Fruit fly (Drosophila melanogaster) whole organism, embryonic: ENCODE measurements around the gene CG13390.

Source experiments
- ATbp ChIP-seq: fragments of 200-800 bp; sonication (Bioruptor generic); optimal IDR thresholded peaks from 2 replicates; lab custom pipeline; 2017; ENCODE audit warnings: missing biosample characterization, mild to moderate bottlenecking, missing genetic modification characterization, missing genetic modification reagents
- Atf3 ChIP-seq: fragments of 200-800 bp; sonication (Bioruptor generic); optimal IDR thresholded peaks from 3 replicates; lab custom pipeline; 2016; ENCODE audit warnings: missing biosample characterization, missing genetic modification characterization
- CG10147 ChIP-seq: fragments of 200-800 bp; sonication (Bioruptor generic); optimal IDR thresholded peaks from 2 replicates; lab custom pipeline; 2019; ENCODE audit warnings: missing biosample characterization, mild to moderate bottlenecking, missing genetic modification characterization, moderate library complexity
- CG13123 ChIP-seq: fragments of 200-800 bp; sonication (Bioruptor generic); optimal IDR thresholded peaks from 2 replicates; lab custom pipeline; 2016; ENCODE audit warnings: missing biosample characterization, missing genetic modification characterization
- CG13287 ChIP-seq: fragments of 200-800 bp; sonication (Bioruptor generic); IDR thresholded peaks from 2 replicates; pipeline ENCODE4 v1.3.6; 2022; ENCODE audit warnings: missing biosample characterization, missing genetic modification characterization; ENCODE audit not compliant: partially characterized antibody
- CG13775 ChIP-seq: fragments of 200-800 bp; sonication (Bioruptor generic); optimal IDR thresholded peaks from 3 replicates; lab custom pipeline; 2017; ENCODE audit warnings: missing biosample characterization, mild to moderate bottlenecking, missing genetic modification characterization
- CG14860 ChIP-seq: fragments of 200-800 bp; sonication (Bioruptor generic); IDR thresholded peaks from 3 replicates; pipeline ENCODE4 v1.3.6; 2022; ENCODE audit warnings: missing biosample characterization, missing genetic modification characterization; ENCODE audit not compliant: partially characterized antibody
- CG15479 ChIP-seq: fragments of 200-800 bp; sonication (Bioruptor generic); optimal IDR thresholded peaks from 3 replicates; lab custom pipeline; 2019; ENCODE audit warnings: missing biosample characterization, mild to moderate bottlenecking, missing genetic modification characterization, moderate library complexity
- CG1647 ChIP-seq: fragments of 200-800 bp; sonication (Bioruptor generic); optimal IDR thresholded peaks from 3 replicates; lab custom pipeline; 2016; ENCODE audit warnings: missing biosample characterization, missing genetic modification characterization
- CG17912 ChIP-seq: fragments of 200-800 bp; sonication (Bioruptor generic); optimal IDR thresholded peaks from 2 replicates; lab custom pipeline; 2018; ENCODE audit warnings: missing biosample characterization, mild to moderate bottlenecking, missing genetic modification characterization
- CG1792 ChIP-seq: fragments of 200-800 bp; sonication (Bioruptor generic); optimal IDR thresholded peaks from 2 replicates; lab custom pipeline; 2016; ENCODE audit warnings: missing biosample characterization, missing genetic modification characterization
- CG2875 ChIP-seq: fragments of 200-800 bp; sonication (Bioruptor generic); optimal IDR thresholded peaks from 2 replicates; lab custom pipeline; 2017; ENCODE audit warnings: missing biosample characterization, mild to moderate bottlenecking, missing genetic modification characterization, missing genetic modification reagents
- CG3407 ChIP-seq: fragments of 200-800 bp; sonication (Bioruptor generic); optimal IDR thresholded peaks from 2 replicates; lab custom pipeline; 2018; ENCODE audit warnings: missing biosample characterization, mild to moderate bottlenecking, missing genetic modification characterization
- CG34422 ChIP-seq: fragments of 200-800 bp; sonication (Bioruptor generic); IDR thresholded peaks from 3 replicates; pipeline ENCODE4 v1.3.6; 2022; ENCODE audit warnings: missing biosample characterization, missing genetic modification characterization
- CG4360 ChIP-seq: fragments of 200-800 bp; sonication (Bioruptor generic); IDR thresholded peaks from 2 replicates; pipeline ENCODE4 v1.3.6; 2022; ENCODE audit warnings: missing biosample characterization, missing genetic modification characterization
- CG5953 ChIP-seq: fragments of 200-800 bp; sonication (Bioruptor generic); IDR thresholded peaks from 2 replicates; pipeline ENCODE4 v1.3.6; 2022; ENCODE audit warnings: missing biosample characterization, missing genetic modification characterization
- CG7556 ChIP-seq: fragments of 200-800 bp; sonication (Bioruptor generic); optimal IDR thresholded peaks from 2 replicates; lab custom pipeline; 2017; ENCODE audit warnings: missing biosample characterization, mild to moderate bottlenecking, missing genetic modification characterization
- CG7963 ChIP-seq: fragments of 200-800 bp; sonication (Bioruptor generic); IDR thresholded peaks from 3 replicates; pipeline ENCODE4 v1.3.6; 2022; ENCODE audit warnings: missing biosample characterization, missing genetic modification characterization; ENCODE audit not compliant: partially characterized antibody
- CG8089 ChIP-seq: fragments of 200-800 bp; sonication (Bioruptor generic); optimal IDR thresholded peaks from 3 replicates; lab custom pipeline; 2016; ENCODE audit warnings: missing biosample characterization, missing genetic modification characterization
- CG8478 ChIP-seq: fragments of >200 bp; optimal IDR thresholded peaks from 2 replicates; lab custom pipeline; 2018
- CrebB ChIP-seq: fragments of 200-800 bp; sonication (Bioruptor generic); optimal IDR thresholded peaks from 3 replicates; lab custom pipeline; 2018; ENCODE audit warnings: missing biosample characterization, mild to moderate bottlenecking, missing genetic modification characterization
- Dek ChIP-seq: fragments of 200-800 bp; sonication (Bioruptor generic); optimal IDR thresholded peaks from 3 replicates; lab custom pipeline; 2019; ENCODE audit warnings: missing biosample characterization, mild to moderate bottlenecking, missing genetic modification characterization, moderate library complexity
- Dip2 ChIP-seq: fragments of 200-800 bp; sonication (Bioruptor generic); IDR thresholded peaks from 2 replicates; pipeline ENCODE4 v1.3.6; 2022; ENCODE audit warnings: missing biosample characterization, missing genetic modification characterization
- Dll ChIP-seq: fragments of 200-800 bp; sonication (Bioruptor generic); IDR thresholded peaks from 4 replicates; pipeline ENCODE4 v1.3.6; 2022; ENCODE audit warnings: missing biosample characterization, missing genetic modification characterization; ENCODE audit not compliant: partially characterized antibody
- HLHmδ ChIP-seq: fragments of 200-800 bp; sonication (Bioruptor generic); optimal IDR thresholded peaks from 2 replicates; lab custom pipeline; 2018; ENCODE audit warnings: missing biosample characterization, mild to moderate bottlenecking, missing genetic modification characterization, moderate library complexity
- Hsf ChIP-seq: fragments of 200-800 bp; sonication (Bioruptor generic); optimal IDR thresholded peaks from 3 replicates; lab custom pipeline; 2016; ENCODE audit warnings: missing biosample characterization, missing genetic modification characterization
- Kr ChIP-seq: fragments of 200-800 bp; sonication (Bioruptor generic); optimal IDR thresholded peaks from 2 replicates; lab custom pipeline; 2017; ENCODE audit warnings: missing biosample characterization, mild to moderate bottlenecking, missing genetic modification characterization
- Lim3 ChIP-seq: fragments of 200-800 bp; sonication (Bioruptor generic); IDR thresholded peaks from 2 replicates; pipeline ENCODE4 v1.3.6; 2022; ENCODE audit warnings: missing biosample characterization, missing genetic modification characterization
- Ssrp ChIP-seq: fragments of 200-800 bp; sonication (Bioruptor generic); optimal IDR thresholded peaks from 2 replicates; lab custom pipeline; 2018; ENCODE audit warnings: missing biosample characterization, mild to moderate bottlenecking, missing genetic modification characterization, moderate library complexity
- Tbp ChIP-seq: fragments of >200 bp; optimal IDR thresholded peaks from 2 replicates; lab custom pipeline; 2018; ENCODE audit warnings: missing biosample characterization, missing genetic modification characterization
- ac ChIP-seq: fragments of 200-800 bp; sonication (Bioruptor generic); optimal IDR thresholded peaks from 3 replicates; lab custom pipeline; 2017; ENCODE audit warnings: missing biosample characterization, mild to moderate bottlenecking, missing genetic modification characterization
- ap ChIP-seq: fragments of 200-800 bp; sonication (Bioruptor generic); IDR thresholded peaks from 2 replicates; pipeline ENCODE4 v1.3.6; 2022; ENCODE audit warnings: missing biosample characterization, missing genetic modification characterization
- bigmax ChIP-seq: fragments of 200-800 bp; sonication (Bioruptor generic); optimal IDR thresholded peaks from 2 replicates; lab custom pipeline; 2018; ENCODE audit warnings: missing biosample characterization, mild to moderate bottlenecking, missing genetic modification characterization
- chm ChIP-seq: fragments of 200-800 bp; sonication (Bioruptor generic); IDR thresholded peaks from 2 replicates; pipeline ENCODE4 v1.3.6; 2022; ENCODE audit warnings: missing biosample characterization, missing genetic modification characterization
- disco-r ChIP-seq: fragments of 200-800 bp; sonication (Bioruptor generic); optimal IDR thresholded peaks from 2 replicates; lab custom pipeline; 2016; ENCODE audit warnings: missing biosample characterization, missing genetic modification characterization
- dmrt99B ChIP-seq: fragments of 200-800 bp; sonication (Bioruptor generic); optimal IDR thresholded peaks from 2 replicates; lab custom pipeline; 2018; ENCODE audit warnings: missing biosample characterization, mild to moderate bottlenecking, missing genetic modification characterization, moderate library complexity
- fd3F ChIP-seq: fragments of 200-800 bp; sonication (Bioruptor generic); optimal IDR thresholded peaks from 2 replicates; lab custom pipeline; 2018; ENCODE audit warnings: missing biosample characterization, mild to moderate bottlenecking, missing genetic modification characterization, moderate library complexity
- lmd ChIP-seq: fragments of 200-800 bp; sonication (Bioruptor generic); IDR thresholded peaks from 2 replicates; pipeline ENCODE4 v1.3.6; 2022; ENCODE audit warnings: missing biosample characterization, missing genetic modification characterization
- nerfin-1 ChIP-seq: fragments of 200-800 bp; sonication (Bioruptor generic); optimal IDR thresholded peaks from 3 replicates; lab custom pipeline; 2019; ENCODE audit warnings: missing biosample characterization, mild to moderate bottlenecking, missing genetic modification characterization, moderate library complexity
- pb ChIP-seq: fragments of 200-800 bp; sonication (Bioruptor generic); optimal IDR thresholded peaks from 3 replicates; lab custom pipeline; 2016; ENCODE audit warnings: missing biosample characterization, missing genetic modification characterization
- phol ChIP-seq: fragments of 200-800 bp; sonication (Bioruptor generic); optimal IDR thresholded peaks from 3 replicates; lab custom pipeline; 2018; ENCODE audit warnings: missing biosample characterization, mild to moderate bottlenecking, missing genetic modification characterization, moderate library complexity
- pum ChIP-seq: fragments of 200-800 bp; sonication (Bioruptor generic); optimal IDR thresholded peaks from 2 replicates; lab custom pipeline; 2016; ENCODE audit warnings: missing biosample characterization, missing genetic modification characterization
- slou ChIP-seq: fragments of 200-800 bp; sonication (Bioruptor generic); optimal IDR thresholded peaks from 3 replicates; lab custom pipeline; 2016; ENCODE audit warnings: missing biosample characterization, missing genetic modification characterization
- so ChIP-seq: fragments of 200-800 bp; sonication (Bioruptor generic); IDR thresholded peaks from 3 replicates; pipeline ENCODE4 v1.3.6; 2022; ENCODE audit warnings: missing biosample characterization, missing genetic modification characterization
- tio ChIP-seq: fragments of 200-800 bp; sonication (Bioruptor generic); optimal IDR thresholded peaks from 2 replicates; lab custom pipeline; 2017; ENCODE audit warnings: missing biosample characterization, missing genetic modification characterization, inconsistent platforms
- tna ChIP-seq: fragments of 200-800 bp; sonication (Bioruptor generic); IDR thresholded peaks from 2 replicates; pipeline ENCODE4 v1.3.6; 2022; ENCODE audit warnings: missing biosample characterization, missing genetic modification characterization; ENCODE audit not compliant: partially characterized antibody
- tx ChIP-seq: fragments of 200-800 bp; sonication (Bioruptor generic); optimal IDR thresholded peaks from 2 replicates; lab custom pipeline; 2016; ENCODE audit warnings: missing biosample characterization, missing genetic modification characterization

CG13390 gene

dm6 chr2L:8395996-8396699 lies 19.6 kb upstream of the CG13390 start, which contains the start of the genes Peritrophin-15a and CG13385:
Gene Peritrophin-15a (minus strand): TSS chr2L:8396096.
Gene CG13385 (plus strand): TSS chr2L:8396649.
- TF ChIP-seq CG13287 (GFP tag; lab: Robert Waterston, UW) (no peak), CG1792 (no peak), Dek (tag; lab: Kevin White, UChicago) (no peak), tx (GFP tag; lab: Kevin White, UChicago) (no peak), ac (GFP tag; lab: Kevin White, UChicago) (no peak), CG34422 (GFP tag; lab: Robert Waterston, UW) (no peak), CG7963 (GFP tag; lab: Robert Waterston, UW) (no peak), CG1647 (GFP tag; lab: Kevin White, UChicago) (no peak), dmrt99B (no peak), disco-r (GFP tag; lab: Kevin White, UChicago) (no peak), Dip2 (GFP tag; lab: Robert Waterston, UW) (no peak), pum (GFP tag; lab: Kevin White, UChicago) (no peak), Tbp (GFP tag; lab: Kevin White, UChicago) (no peak), nerfin-1 (tag; lab: Kevin White, UChicago) (no peak), CrebB (tag; lab: Kevin White, UChicago) (no peak), CG8089 (GFP tag; lab: Kevin White, UChicago) (no peak), chm (GFP tag; lab: Robert Waterston, UW) (no peak)

- TF ChIP-seq CG1647 (GFP tag; lab: Kevin White, UChicago) (no peak), Kr (no peak), CG14860 (GFP tag; lab: Robert Waterston, UW) (no peak), tio (GFP tag; lab: Kevin White, UChicago) (no peak), pb (GFP tag; lab: Kevin White, UChicago) (no peak), CG7556 (GFP tag; lab: Kevin White, UChicago) (no peak), CG10147 (GFP tag; lab: Kevin White, UChicago) (no peak), CG3407 (GFP tag; lab: Kevin White, UChicago) (no peak), Dll (GFP tag; lab: Robert Waterston, UW) (no peak), lmd (no peak), HLHmδ (GFP tag; lab: Kevin White, UChicago) (no peak), so (GFP tag; lab: Robert Waterston, UW) (no peak), phol (tag; lab: Kevin White, UChicago) (no peak), bigmax (GFP tag; lab: Kevin White, UChicago) (no peak), Lim3 (GFP tag; lab: Robert Waterston, UW) (no peak), fd3F (GFP tag; lab: Kevin White, UChicago) (no peak), CG17912 (GFP tag; lab: Kevin White, UChicago) (no peak), Ssrp (tag; lab: Kevin White, UChicago) (no peak), CG13775 (GFP tag; lab: Kevin White, UChicago) (no peak)
Observed at dm6 chr2L:8394840-8395239, 18.2 kb upstream of the CG13390 start, which contains the start of gene Peritrophin-15b. Gene Peritrophin-15b (minus strand): TSS chr2L:8394940.

- TF ChIP-seq slou (GFP tag; lab: Kevin White, UChicago) (no peak), ap (GFP tag; lab: Robert Waterston, UW) (no peak), Hsf (no peak), CG15479 (GFP tag; lab: Kevin White, UChicago) (no peak), CG8478 (lab: Kevin White, UChicago) (no peak), Atf3 (no peak), tna (GFP tag; lab: Robert Waterston, UW) (no peak), CG4360 (GFP tag; lab: Robert Waterston, UW) (no peak), CG2875 (GFP tag; lab: Kevin White, UChicago) (no peak), so (GFP tag; lab: Robert Waterston, UW) (no peak), ATbp (GFP tag; lab: Kevin White, UChicago) (no peak), CG13123 (GFP tag; lab: Kevin White, UChicago) (no peak), CG5953 (GFP tag; lab: Robert Waterston, UW) (no peak)
Observed at dm6 chr2L:8394180-8394579, 17.6 kb upstream of the CG13390 start, which contains the start of gene lectin-29Ca. Gene lectin-29Ca (minus strand): TSS chr2L:8394280.
